Worm (Caenorhabditis elegans) whole organism, mixed stage, embryonic: ENCODE measurements around the gene saeg-1.

ENCODE experiments used
- M03D4.4 ChIP-seq: sonication (generic microtip); optimal IDR thresholded peaks from 2 replicates; lab custom pipeline; 2017; ENCODE audit warnings: mild to moderate bottlenecking, missing genetic modification characterization, missing compliant biosample characterization
- bed-3 ChIP-seq: fragments of 200-800 bp; sonication (Bioruptor generic); optimal IDR thresholded peaks from 3 replicates; lab custom pipeline; 2018; ENCODE audit warnings: mild to moderate bottlenecking, missing genetic modification characterization, moderate library complexity, missing compliant biosample characterization
- blmp-1 ChIP-seq: fragments of 150-350 bp; optimal IDR thresholded peaks from 2 replicates; lab custom pipeline; 2014; ENCODE audit warnings: missing biosample characterization, missing genetic modification characterization
- ceh-43 ChIP-seq: fragments of 200-800 bp; sonication (Bioruptor generic); optimal IDR thresholded peaks from 2 replicates; lab custom pipeline; 2018; ENCODE audit warnings: mild to moderate bottlenecking, missing genetic modification characterization, moderate library complexity, missing compliant biosample characterization
- ceh-83 ChIP-seq: fragments of 200-800 bp; sonication (Bioruptor generic); optimal IDR thresholded peaks from 2 replicates; lab custom pipeline; 2018; ENCODE audit warnings: mild to moderate bottlenecking, missing genetic modification characterization, missing compliant biosample characterization
- ces-1 ChIP-seq: fragments of 150-350 bp; optimal IDR thresholded peaks from 2 replicates; lab custom pipeline; 2014; ENCODE audit warnings: missing biosample characterization, missing genetic modification reagents, missing genetic modification characterization
- cnd-1 ChIP-seq: fragments of 200-800 bp; sonication (Bioruptor generic); optimal IDR thresholded peaks from 2 replicates; lab custom pipeline; 2018; ENCODE audit warnings: mild to moderate bottlenecking, missing genetic modification characterization, missing compliant biosample characterization
- drap-1 ChIP-seq: fragments of 200-800 bp; sonication (Bioruptor generic); optimal IDR thresholded peaks from 3 replicates; lab custom pipeline; 2018; ENCODE audit warnings: mild to moderate bottlenecking, missing genetic modification characterization, missing compliant biosample characterization
- elt-3 ChIP-seq: fragments of 150-350 bp; optimal IDR thresholded peaks from 2 replicates; lab custom pipeline; 2014; ENCODE audit warnings: missing biosample characterization, missing genetic modification characterization
- flh-1 ChIP-seq: fragments of 200-800 bp; sonication (Bioruptor generic); optimal IDR thresholded peaks from 2 replicates; lab custom pipeline; 2018; ENCODE audit warnings: mild to moderate bottlenecking, missing genetic modification characterization, moderate library complexity, missing compliant biosample characterization
- ham-2 ChIP-seq: fragments of 200-800 bp; sonication (Bioruptor generic); optimal IDR thresholded peaks from 2 replicates; lab custom pipeline; 2018; ENCODE audit warnings: mild to moderate bottlenecking, missing genetic modification characterization, missing compliant biosample characterization
- hlh-1 ChIP-seq: fragments of 150-350 bp; optimal IDR thresholded peaks from 2 replicates; lab custom pipeline; 2014; ENCODE audit warnings: missing biosample characterization, missing genetic modification reagents, missing genetic modification characterization
- lin-13 ChIP-seq: fragments of 150-350 bp; optimal IDR thresholded peaks from 2 replicates; lab custom pipeline; 2014; ENCODE audit warnings: missing biosample characterization, missing genetic modification characterization
- lin-32 ChIP-seq: fragments of 200-800 bp; sonication (Bioruptor generic); optimal IDR thresholded peaks from 2 replicates; lab custom pipeline; 2018; ENCODE audit warnings: mild to moderate bottlenecking, missing genetic modification characterization, missing compliant biosample characterization
- lsy-2 ChIP-seq: fragments of 150-350 bp; optimal IDR thresholded peaks from 2 replicates; lab custom pipeline; 2014; ENCODE audit warnings: missing biosample characterization, missing genetic modification characterization
- mab-5 ChIP-seq: fragments of 150-350 bp; optimal IDR thresholded peaks from 2 replicates; lab custom pipeline; 2014; ENCODE audit warnings: missing biosample characterization, missing genetic modification characterization
- mls-2 ChIP-seq: sonication (generic microtip); optimal IDR thresholded peaks from 2 replicates; lab custom pipeline; 2016; ENCODE audit warnings: mild to moderate bottlenecking, missing genetic modification characterization, moderate library complexity, missing compliant biosample characterization
- nhr-12 ChIP-seq: fragments of 150-350 bp; optimal IDR thresholded peaks from 2 replicates; lab custom pipeline; 2014; ENCODE audit warnings: missing biosample characterization, missing genetic modification characterization
- nhr-2 ChIP-seq: fragments of 150-350 bp; optimal IDR thresholded peaks from 2 replicates; lab custom pipeline; 2014; ENCODE audit warnings: missing biosample characterization, missing genetic modification characterization
- nhr-237 ChIP-seq: fragments of 150-350 bp; optimal IDR thresholded peaks from 2 replicates; lab custom pipeline; 2014; ENCODE audit warnings: missing biosample characterization, missing genetic modification characterization
- nhr-28 ChIP-seq: fragments of 150-350 bp; optimal IDR thresholded peaks from 2 replicates; lab custom pipeline; 2014; ENCODE audit warnings: missing biosample characterization, missing genetic modification characterization
- nhr-76 ChIP-seq: sonication (generic microtip); optimal IDR thresholded peaks from 2 replicates; lab custom pipeline; 2017; ENCODE audit warnings: missing biosample characterization, missing genetic modification characterization
- pha-4 ChIP-seq: fragments of 150-350 bp; optimal IDR thresholded peaks from 2 replicates; lab custom pipeline; 2018; ENCODE audit warnings: missing biosample characterization, missing genetic modification reagents, missing genetic modification characterization
- sem-2 ChIP-seq: fragments of 200-800 bp; sonication (Bioruptor generic); optimal IDR thresholded peaks from 2 replicates; lab custom pipeline; 2018; ENCODE audit warnings: mild to moderate bottlenecking, missing genetic modification characterization, missing compliant biosample characterization
- snpc-4 ChIP-seq: fragments of 150-350 bp; optimal IDR thresholded peaks from 2 replicates; lab custom pipeline; 2014; ENCODE audit warnings: missing biosample characterization, missing genetic modification characterization
- sptf-1 ChIP-seq: sonication (generic microtip); optimal IDR thresholded peaks from 2 replicates; lab custom pipeline; 2017; ENCODE audit warnings: mild to moderate bottlenecking, missing genetic modification characterization, moderate library complexity, missing compliant biosample characterization
- unc-120 ChIP-seq: sonication (generic microtip); optimal IDR thresholded peaks from 2 replicates; lab custom pipeline; 2017; ENCODE audit warnings: missing genetic modification characterization, missing compliant biosample characterization; ENCODE audit not compliant: poor library complexity, severe bottlenecking
- unc-39 ChIP-seq: fragments of 150-350 bp; optimal IDR thresholded peaks from 2 replicates; lab custom pipeline; 2014; ENCODE audit warnings: missing biosample characterization, missing genetic modification characterization
- unc-62 ChIP-seq: fragments of 150-350 bp; optimal IDR thresholded peaks from 2 replicates; lab custom pipeline; 2014; ENCODE audit warnings: missing biosample characterization, missing genetic modification reagents, missing genetic modification characterization
- zip-8 ChIP-seq: fragments of 150-350 bp; optimal IDR thresholded peaks from 2 replicates; lab custom pipeline; 2014; ENCODE audit warnings: missing biosample characterization, missing genetic modification characterization

The saeg-1 gene

ce11 chrV:10859775-10860174 lies 5.7 kb downstream of the saeg-1 start:
- no peak for TF ChIP-seq mab-5 (tag; lab: Kevin White, UChicago)
- TF ChIP-seq nhr-237 (tag; lab: Kevin White, UChicago) = no peak
- TF ChIP-seq lsy-2 (tag; lab: Kevin White, UChicago) = no peak
- no peak for TF ChIP-seq M03D4.4
- no peak for TF ChIP-seq sptf-1
- no peak for TF ChIP-seq snpc-4 (tag; lab: Kevin White, UChicago)
- no peak for TF ChIP-seq pha-4 (tag; lab: Kevin White, UChicago)
- TF ChIP-seq nhr-2 (tag; lab: Kevin White, UChicago) = no peak
- no peak for TF ChIP-seq ham-2 (GFP tag; lab: Kevin White, UChicago)
- no peak for TF ChIP-seq unc-120 (tag; lab: Kevin White, UChicago)
- TF ChIP-seq ces-1 = no peak

ce11 chrV:10859048-10859637 lies 6.4 kb downstream of the saeg-1 start:
- TF ChIP-seq drap-1 (GFP tag; lab: Kevin White, UChicago) (no peak), flh-1 (GFP tag; lab: Kevin White, UChicago) (no peak), lsy-2 (tag; lab: Kevin White, UChicago) (no peak), mab-5 (tag; lab: Kevin White, UChicago) (no peak), ces-1 (no peak), ham-2 (GFP tag; lab: Kevin White, UChicago) (no peak), bed-3 (no peak), hlh-1 (tag; lab: Kevin White, UChicago) (no peak), zip-8 (no peak)

ce11 chrV:10858340-10858739 lies 7.2 kb downstream of the saeg-1 start:
- TF ChIP-seq mls-2 (peak; percentile 48), sem-2 (GFP tag; lab: Kevin White, UChicago) (no peak), nhr-2 (tag; lab: Kevin White, UChicago) (no peak), sptf-1 (peak; percentile 3), unc-120 (tag; lab: Kevin White, UChicago) (peak; percentile 96), elt-3 (tag; lab: Kevin White, UChicago) (no peak), hlh-1 (tag; lab: Kevin White, UChicago) (peak; percentile 59), ces-1 (peak; percentile 3), M03D4.4 (peak; percentile 44), drap-1 (GFP tag; lab: Kevin White, UChicago) (peak; percentile 24), lin-13 (no peak), cnd-1 (tag; lab: Kevin White, UChicago) (no peak), unc-62 (GFP tag; lab: Kevin White, UChicago) (peak; percentile 27), ceh-43 (GFP tag; lab: Kevin White, UChicago) (no peak)

- TF ChIP-seq mls-2 = no peak
- no peak for TF ChIP-seq zip-8
- TF ChIP-seq cnd-1 (tag; lab: Kevin White, UChicago) = no peak
- peak; percentile 77 for TF ChIP-seq unc-120 (tag; lab: Kevin White, UChicago)
- TF ChIP-seq nhr-12 (tag; lab: Kevin White, UChicago) = no peak
- no peak for TF ChIP-seq ceh-83
- no peak for TF ChIP-seq pha-4 (tag; lab: Kevin White, UChicago)
- no peak for TF ChIP-seq M03D4.4
Measured at ce11 chrV:10856901-10857637, 8.4 kb downstream of the saeg-1 start.

- TF ChIP-seq lin-32 (no peak), unc-62 (GFP tag; lab: Kevin White, UChicago) (no peak), nhr-28 (tag; lab: Kevin White, UChicago) (no peak), unc-39 (no peak), ham-2 (GFP tag; lab: Kevin White, UChicago) (no peak), sptf-1 (no peak), M03D4.4 (no peak), zip-8 (no peak), cnd-1 (tag; lab: Kevin White, UChicago) (no peak), nhr-76 (tag; lab: Kevin White, UChicago) (no peak), lin-13 (no peak), mab-5 (tag; lab: Kevin White, UChicago) (no peak), mls-2 (no peak), blmp-1 (tag; lab: Kevin White, UChicago) (no peak)
Measured at ce11 chrV:10855363-10855762, 10.1 kb downstream of the saeg-1 start.
